Fruit fly (Drosophila melanogaster): ENCODE measurements around the gene CG6418.

DNA sequence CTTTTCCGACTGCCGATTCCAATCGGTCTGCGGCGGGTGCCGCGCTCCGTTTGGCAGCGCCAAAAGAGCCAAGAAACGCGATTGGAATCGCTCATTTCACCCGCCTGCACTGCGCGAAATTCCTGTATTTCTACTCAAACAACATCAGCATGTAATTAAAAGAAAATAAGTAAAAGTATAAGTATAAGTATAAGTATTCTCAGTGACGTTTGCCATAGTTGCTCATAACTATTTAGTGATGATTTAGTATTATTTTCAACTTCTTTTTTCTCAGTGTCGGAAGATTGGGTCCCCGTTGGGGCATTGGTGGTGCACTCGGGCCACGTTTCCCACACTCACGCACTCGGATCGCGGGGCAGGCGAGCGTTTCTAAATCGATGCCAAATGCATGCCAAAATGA is 34.4 kb upstream of the CG6418 start:
- TF ChIP-seq Ets98B (GFP tag; IDR thresholded peaks at IDR 0.05) (peak; percentile 92), Pif1A (GFP tag; optimal IDR thresholded peaks at IDR 0.05) (peak; percentile 72)
